Worm (Caenorhabditis elegans) whole organism, L3 larva: ENCODE measurements around the gene rsp-8.

Source experiments
- aly-2 ChIP-seq: fragments of 150-350 bp; optimal IDR thresholded peaks from 2 replicates; lab custom pipeline; 2014; ENCODE audit warnings: missing biosample characterization, missing genetic modification characterization
- ama-1 ChIP-seq: fragments of 150-350 bp; optimal IDR thresholded peaks from 2 replicates; lab custom pipeline; 2018
- ceh-16 ChIP-seq: sonication (generic microtip); optimal IDR thresholded peaks from 2 replicates; lab custom pipeline; 2017; ENCODE audit warnings: missing biosample characterization, missing genetic modification characterization
- ceh-28 ChIP-seq: fragments of 150-350 bp; optimal IDR thresholded peaks from 2 replicates; lab custom pipeline; 2014; ENCODE audit warnings: missing biosample characterization, missing genetic modification reagents, missing genetic modification characterization
- ceh-82 ChIP-seq: fragments of 150-350 bp; optimal IDR thresholded peaks from 2 replicates; lab custom pipeline; 2014; ENCODE audit warnings: missing biosample characterization, missing genetic modification characterization
- ceh-9 ChIP-seq: sonication (generic microtip); optimal IDR thresholded peaks from 2 replicates; lab custom pipeline; 2018; ENCODE audit warnings: missing biosample characterization, missing genetic modification characterization
- daf-12 ChIP-seq: fragments of 150-350 bp; optimal IDR thresholded peaks from 2 replicates; lab custom pipeline; 2014; ENCODE audit warnings: missing biosample characterization, missing genetic modification reagents, missing genetic modification characterization
- egl-5 ChIP-seq: fragments of 150-350 bp; optimal IDR thresholded peaks from 2 replicates; lab custom pipeline; 2017; ENCODE audit warnings: missing biosample characterization, missing genetic modification reagents, missing genetic modification characterization, inconsistent platforms
- elt-1 ChIP-seq: fragments of 150-350 bp; optimal IDR thresholded peaks from 2 replicates; lab custom pipeline; 2014; ENCODE audit warnings: missing biosample characterization, missing genetic modification characterization
- elt-2 ChIP-seq: sonication (generic microtip); optimal IDR thresholded peaks from 2 replicates; lab custom pipeline; 2016; ENCODE audit warnings: missing genetic modification reagents, mild to moderate bottlenecking, missing genetic modification characterization, missing compliant biosample characterization
- elt-3 ChIP-seq, 3 experiments: fragments of 150-350 bp in 1 of 3; sonication (generic microtip) in 2 of 3; optimal IDR thresholded peaks; 2 replicates in 2 of 3; 4 replicates in 1 of 3; lab custom pipeline; 2014 to 2017; ENCODE audit warnings: missing biosample characterization in 3 of 3, missing genetic modification characterization in 3 of 3
- eor-1 ChIP-seq, 2 experiments: fragments of 150-350 bp; optimal IDR thresholded peaks; 2 replicates each; lab custom pipeline; 2014 to 2018; ENCODE audit warnings: missing biosample characterization in 2 of 2, missing genetic modification characterization in 2 of 2
- fkh-10 ChIP-seq: sonication (generic microtip); optimal IDR thresholded peaks from 2 replicates; lab custom pipeline; 2017; ENCODE audit warnings: missing biosample characterization, missing genetic modification reagents, missing genetic modification characterization
- fkh-2 ChIP-seq: fragments of 150-350 bp; optimal IDR thresholded peaks from 2 replicates; lab custom pipeline; 2014; ENCODE audit warnings: missing biosample characterization, missing genetic modification reagents, missing genetic modification characterization
- fos-1 ChIP-seq: fragments of 150-350 bp; optimal IDR thresholded peaks from 2 replicates; lab custom pipeline; 2014; ENCODE audit warnings: missing biosample characterization, missing genetic modification characterization
- jun-1 ChIP-seq: fragments of 150-350 bp; optimal IDR thresholded peaks from 2 replicates; lab custom pipeline; 2014; ENCODE audit warnings: missing biosample characterization, missing genetic modification reagents, missing genetic modification characterization
- lin-15B ChIP-seq: fragments of 150-350 bp; optimal IDR thresholded peaks from 2 replicates; lab custom pipeline; 2014; ENCODE audit warnings: missing biosample characterization, missing genetic modification characterization
- lsy-12 ChIP-seq: sonication (generic microtip); optimal IDR thresholded peaks from 2 replicates; lab custom pipeline; 2016; ENCODE audit warnings: mild to moderate bottlenecking, missing genetic modification characterization, missing compliant biosample characterization
- mml-1 ChIP-seq: fragments of 150-350 bp; sonication (generic microtip); optimal IDR thresholded peaks from 3 replicates; lab custom pipeline; 2014; ENCODE audit warnings: missing biosample characterization, missing genetic modification characterization
- nhr-12 ChIP-seq: fragments of 150-350 bp; optimal IDR thresholded peaks from 2 replicates; lab custom pipeline; 2014; ENCODE audit warnings: missing biosample characterization, missing genetic modification characterization
- nhr-23 ChIP-seq: fragments of 150-350 bp; optimal IDR thresholded peaks from 2 replicates; lab custom pipeline; 2014; ENCODE audit warnings: missing biosample characterization, missing genetic modification reagents, missing genetic modification characterization
- nhr-28 ChIP-seq: fragments of 150-350 bp; optimal IDR thresholded peaks from 2 replicates; lab custom pipeline; 2014; ENCODE audit warnings: missing biosample characterization, missing genetic modification characterization
- nhr-43 ChIP-seq: sonication (generic microtip); optimal IDR thresholded peaks from 2 replicates; lab custom pipeline; 2016; ENCODE audit warnings: mild to moderate bottlenecking, missing genetic modification characterization, missing compliant biosample characterization; ENCODE audit not compliant: poor library complexity, severe bottlenecking
- nhr-67 ChIP-seq: fragments of 150-350 bp; optimal IDR thresholded peaks from 2 replicates; lab custom pipeline; 2014; ENCODE audit warnings: missing biosample characterization, missing genetic modification characterization
- nhr-76 ChIP-seq: fragments of 150-350 bp; sonication (generic microtip); optimal IDR thresholded peaks from 5 replicates; lab custom pipeline; 2014; ENCODE audit warnings: missing biosample characterization, missing genetic modification characterization
- nhr-77 ChIP-seq: fragments of 150-350 bp; optimal IDR thresholded peaks from 2 replicates; lab custom pipeline; 2014; ENCODE audit warnings: missing biosample characterization, missing genetic modification characterization
- pha-4 ChIP-seq: fragments of 150-350 bp; optimal IDR thresholded peaks from 2 replicates; lab custom pipeline; 2014; ENCODE audit warnings: missing biosample characterization, missing genetic modification reagents, missing genetic modification characterization
- pqm-1 ChIP-seq: fragments of 150-350 bp; optimal IDR thresholded peaks from 2 replicates; lab custom pipeline; 2017; ENCODE audit warnings: missing biosample characterization, missing genetic modification characterization, inconsistent platforms
- skn-1 ChIP-seq: fragments of 150-350 bp; optimal IDR thresholded peaks from 2 replicates; lab custom pipeline; 2014; ENCODE audit warnings: missing biosample characterization, missing genetic modification characterization
- snpc-4 ChIP-seq: fragments of 150-350 bp; optimal IDR thresholded peaks from 2 replicates; lab custom pipeline; 2014; ENCODE audit warnings: missing biosample characterization, missing genetic modification characterization
- tbx-2 ChIP-seq: sonication (generic microtip); optimal IDR thresholded peaks from 2 replicates; lab custom pipeline; 2016; ENCODE audit warnings: mild to moderate bottlenecking, missing genetic modification characterization, missing compliant biosample characterization
- unc-39 ChIP-seq: sonication (generic microtip); optimal IDR thresholded peaks from 4 replicates; lab custom pipeline; 2017; ENCODE audit warnings: missing biosample characterization, missing genetic modification characterization
- unc-62 ChIP-seq: fragments of 150-350 bp; sonication (generic microtip); optimal IDR thresholded peaks from 4 replicates; lab custom pipeline; 2014; ENCODE audit warnings: missing biosample characterization, missing genetic modification reagents, missing genetic modification characterization
- ztf-11 ChIP-seq: fragments of 150-350 bp; optimal IDR thresholded peaks from 2 replicates; lab custom pipeline; 2014; ENCODE audit warnings: missing biosample characterization, missing genetic modification characterization
- ztf-4 ChIP-seq: fragments of 150-350 bp; optimal IDR thresholded peaks from 2 replicates; lab custom pipeline; 2014; ENCODE audit warnings: missing biosample characterization, missing genetic modification characterization

The rsp-8 gene

DNA sequence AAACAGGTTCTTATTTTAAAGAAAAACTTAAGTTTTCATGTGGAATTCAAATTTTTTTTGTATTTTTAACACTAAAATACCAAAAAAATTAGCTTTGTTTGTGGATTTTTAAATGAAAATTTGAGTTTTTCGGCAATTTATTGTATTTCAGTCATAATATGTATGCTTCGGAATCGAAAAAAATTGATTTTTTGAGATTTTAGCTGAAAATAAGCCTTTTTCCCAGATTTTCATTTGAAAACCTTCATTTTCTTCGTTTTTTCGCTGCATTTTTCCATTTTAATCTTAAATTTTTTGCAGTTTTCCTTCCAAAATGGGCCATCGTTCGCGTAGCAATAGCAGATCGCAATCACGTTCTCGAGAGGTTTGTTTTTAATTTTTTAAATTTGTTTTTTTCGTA is at the start of gene rsp-8:
Gene rsp-8 (plus strand): TSS at position 301 of the 400 bp plus-strand sequence.
- TF ChIP-seq elt-3 (tag; optimal IDR thresholded peaks at IDR 0.05; lab: Kevin White, UChicago), result no peak

ce11 chrIII:11777321-11777720 is 48.9 kb upstream of the rsp-8 start, which contains the start of gene mdt-21:
Gene mdt-21, plus strand, starts transcription at chrIII:11777621.
- TF ChIP-seq unc-62 (GFP tag; lab: Kevin White, UChicago) (no peak), nhr-77 (tag; lab: Kevin White, UChicago) (no peak), lsy-12 (tag; lab: Kevin White, UChicago) (no peak), pha-4 (tag; lab: Kevin White, UChicago) (no peak), nhr-67 (tag; lab: Kevin White, UChicago) (no peak), ceh-28 (no peak)

- TF ChIP-seq ztf-11 (tag; lab: Kevin White, UChicago) (no peak), ceh-9 (tag; lab: Kevin White, UChicago) (no peak), fos-1 (tag; lab: Kevin White, UChicago) (no peak), skn-1 (tag; lab: Kevin White, UChicago) (no peak), nhr-67 (tag; lab: Kevin White, UChicago) (no peak), ceh-82 (tag; lab: Kevin White, UChicago) (no peak), nhr-28 (tag; lab: Kevin White, UChicago) (no peak), fkh-10 (GFP tag; lab: Kevin White, UChicago) (no peak), ceh-16 (tag; lab: Kevin White, UChicago) (no peak), daf-12 (tag; lab: Kevin White, UChicago) (no peak), lin-15B (no peak), elt-1 (no peak), aly-2 (tag; lab: Kevin White, UChicago) (no peak), pqm-1 (tag; lab: Kevin White, UChicago) (no peak)
- TF ChIP-seq, all 47 proteins: peak for 0
These were observed 46.0 kb upstream of the rsp-8 start, which contains the start of gene C24H11.5 for ce11 chrIII:11780183-11780664. Gene C24H11.5, plus strand, starts transcription at chrIII:11780233.

DNA sequence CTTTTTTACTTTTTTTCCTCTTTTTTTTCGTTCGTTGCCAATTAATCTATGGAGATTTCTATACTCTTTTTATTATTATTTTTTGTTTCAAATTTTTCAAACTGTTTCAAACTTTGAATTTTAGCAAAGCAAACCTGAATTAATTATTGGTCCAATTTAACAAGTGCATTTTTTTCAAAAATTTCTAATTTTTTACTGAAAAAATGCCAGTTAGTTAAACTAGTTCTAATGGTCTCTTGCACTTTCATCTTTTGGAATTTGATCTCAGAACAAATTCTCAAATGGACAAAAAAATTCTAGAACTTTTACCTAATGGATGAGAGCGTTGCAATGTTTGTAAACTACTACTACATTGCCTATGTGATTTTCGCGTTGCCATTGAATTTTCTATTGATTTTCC is 44.4 kb upstream of the rsp-8 start, which contains the start of gene srd-74:
Gene srd-74 (plus strand): TSS at position 301 of the 400 bp plus-strand sequence.
- no peak for TF ChIP-seq elt-1
- TF ChIP-seq eor-1 (tag; optimal IDR thresholded peaks at IDR 0.05; lab: Kevin White, UChicago), result no peak
- TF ChIP-seq ceh-82 (tag; lab: Kevin White, UChicago), result no peak
- no peak for TF ChIP-seq nhr-67 (tag; lab: Kevin White, UChicago)
- no peak for TF ChIP-seq elt-3 (tag; optimal IDR thresholded peaks at IDR 0.05; lab: Kevin White, UChicago)
- TF ChIP-seq egl-5 (tag; lab: Kevin White, UChicago), result no peak
- no peak for TF ChIP-seq nhr-43 (tag; lab: Kevin White, UChicago)
- TF ChIP-seq ama-1, result no peak
- no peak for TF ChIP-seq fkh-2 (tag; lab: Kevin White, UChicago)
- TF ChIP-seq snpc-4 (tag; lab: Kevin White, UChicago), result no peak
- TF ChIP-seq jun-1, result no peak
- TF ChIP-seq nhr-12 (tag; lab: Kevin White, UChicago), result no peak
- no peak for TF ChIP-seq aly-2 (tag; lab: Kevin White, UChicago)
- no peak for TF ChIP-seq nhr-76
- TF ChIP-seq nhr-28 (tag; lab: Kevin White, UChicago), result no peak
- TF ChIP-seq unc-39, result no peak
- no peak for TF ChIP-seq lsy-12 (tag; lab: Kevin White, UChicago)
- no peak for TF ChIP-seq ztf-11 (tag; lab: Kevin White, UChicago)
- no peak for TF ChIP-seq ceh-28
- no peak for TF ChIP-seq mml-1

ce11 chrIII:11785961-11786360 is 40.3 kb upstream of the rsp-8 start, which contains the start of gene tbx-38:
Gene tbx-38, minus strand, starts transcription at chrIII:11786061.
- TF ChIP-seq ceh-82 (tag; lab: Kevin White, UChicago), result no peak
- TF ChIP-seq fkh-2 (tag; lab: Kevin White, UChicago), result no peak
- no peak for TF ChIP-seq elt-2 (tag; lab: Kevin White, UChicago)
- no peak for TF ChIP-seq unc-62 (GFP tag; lab: Kevin White, UChicago)
- TF ChIP-seq tbx-2 (tag; lab: Kevin White, UChicago), result no peak
- no peak for TF ChIP-seq nhr-23 (tag; lab: Kevin White, UChicago)
- TF ChIP-seq snpc-4 (tag; lab: Kevin White, UChicago), result no peak
- no peak for TF ChIP-seq ztf-4 (tag; lab: Kevin White, UChicago)
- no peak for TF ChIP-seq fkh-10 (GFP tag; lab: Kevin White, UChicago)
- TF ChIP-seq nhr-76, result no peak
- TF ChIP-seq nhr-28 (tag; lab: Kevin White, UChicago), result no peak
- TF ChIP-seq fos-1 (tag; lab: Kevin White, UChicago), result no peak
- no peak for TF ChIP-seq eor-1 (tag; optimal IDR thresholded peaks at IDR 0.05; lab: Kevin White, UChicago)
